Worm (Caenorhabditis elegans): ENCODE results near the gene srz-47.

Gene srz-47

DNA sequence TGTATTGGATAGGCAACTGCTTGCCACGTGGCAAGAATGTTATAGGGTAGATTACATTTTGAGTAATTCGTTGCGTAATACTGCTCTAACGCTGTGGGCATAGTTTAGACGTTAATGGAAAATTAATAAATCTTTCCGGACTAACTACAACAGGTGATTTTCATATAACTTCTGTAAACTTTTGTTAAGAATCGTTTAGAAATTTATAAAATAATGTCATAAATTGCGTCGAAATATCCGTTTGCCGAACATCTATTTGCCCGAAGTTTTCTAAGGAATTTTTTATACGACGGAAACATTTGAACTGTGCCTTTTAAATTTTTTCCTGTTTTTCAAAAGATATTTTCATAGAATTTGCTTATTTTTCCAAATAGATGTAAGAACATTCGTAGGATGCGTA, 34.0 kb upstream of the srz-47 start, which contains the start of gene srh-112:
TSS of gene srh-112 (minus strand) at position 101 of the 400 bp plus-strand sequence.
- no peak for TF ChIP-seq aly-2 (tag; optimal IDR thresholded peaks at IDR 0.05)

DNA sequence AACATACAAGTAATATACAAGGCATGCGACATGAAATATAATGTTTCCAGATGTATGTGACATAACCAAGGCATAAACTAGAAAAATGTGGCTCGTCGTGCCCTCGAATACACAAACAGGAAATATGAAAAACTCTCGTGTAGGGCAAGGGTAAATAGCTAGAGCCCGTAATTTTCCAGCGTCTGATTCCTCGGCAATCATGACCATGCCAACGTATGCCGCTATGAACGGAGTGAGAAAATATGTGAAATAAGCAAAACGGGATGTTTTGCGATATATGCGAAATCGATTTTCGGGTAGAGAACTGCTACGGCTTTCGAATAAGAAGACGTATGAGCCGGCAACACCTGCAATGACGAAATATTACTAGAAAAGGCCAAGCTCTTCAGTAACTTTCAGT, 33.3 kb upstream of the srz-47 start, which contains the start of gene scl-25:
TSS of gene scl-25 (plus strand) at position 301 of the 400 bp plus-strand sequence.
- no peak for TF ChIP-seq gmeb-1 (tag; optimal IDR thresholded peaks at IDR 0.05)
- no peak for TF ChIP-seq nhr-129 (tag; optimal IDR thresholded peaks at IDR 0.05)
- no peak for TF ChIP-seq fos-1 (tag; optimal IDR thresholded peaks at IDR 0.05)
- TF ChIP-seq snpc-4 (tag; optimal IDR thresholded peaks at IDR 0.05) = no peak
- no peak for TF ChIP-seq ztf-1 (GFP tag; conservative IDR thresholded peaks at IDR 0.05)
- no peak for TF ChIP-seq F13H6.1 (tag; optimal IDR thresholded peaks at IDR 0.05)
- TF ChIP-seq nhr-77 (tag; optimal IDR thresholded peaks at IDR 0.05) = no peak
- no peak for TF ChIP-seq nhr-11 (tag; optimal IDR thresholded peaks at IDR 0.05)
- no peak for TF ChIP-seq Y55F3AM.14 (GFP tag; optimal IDR thresholded peaks at IDR 0.05)
- TF ChIP-seq nhr-6 (tag; optimal IDR thresholded peaks at IDR 0.05) = no peak
- TF ChIP-seq R02D3.7 (tag; optimal IDR thresholded peaks at IDR 0.05) = no peak
- no peak for TF ChIP-seq nhr-21 (tag; optimal IDR thresholded peaks at IDR 0.05)
- TF ChIP-seq crh-2 (tag; optimal IDR thresholded peaks at IDR 0.05) = no peak
- TF ChIP-seq egl-27 (tag; optimal IDR thresholded peaks at IDR 0.05) = no peak
- no peak for TF ChIP-seq ZK546.5 (tag; optimal IDR thresholded peaks at IDR 0.05)
- TF ChIP-seq aly-2 (tag; optimal IDR thresholded peaks at IDR 0.05) = no peak
- no peak for TF ChIP-seq nhr-237 (tag; optimal IDR thresholded peaks at IDR 0.05)
- no peak for TF ChIP-seq ceh-82 (tag; optimal IDR thresholded peaks at IDR 0.05)
- TF ChIP-seq ztf-4 (tag; optimal IDR thresholded peaks at IDR 0.05) = no peak
- TF ChIP-seq dmd-4 (tag; optimal IDR thresholded peaks at IDR 0.05) = no peak

DNA sequence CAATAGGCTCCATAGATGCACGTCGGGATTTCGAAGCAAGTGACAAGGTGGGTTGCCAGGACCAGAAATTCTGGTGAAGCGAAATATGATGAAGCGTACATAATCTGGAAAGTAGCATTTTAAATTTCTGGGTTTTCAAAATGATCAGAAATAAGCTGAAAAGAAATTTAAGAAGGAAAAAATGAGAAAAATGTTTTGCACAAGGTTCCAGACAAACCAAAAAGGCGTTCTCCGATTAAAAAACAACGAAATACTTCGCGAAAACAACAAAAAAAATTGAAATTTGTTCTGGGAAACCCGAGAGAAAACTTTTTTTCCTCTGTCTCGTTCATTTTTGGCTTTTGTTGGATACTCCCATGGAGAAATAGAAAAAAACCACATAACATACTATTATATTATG, 31.2 kb upstream of the srz-47 start, which contains the start of gene srh-252:
TSS of gene srh-252 (minus strand) at position 101 of the 400 bp plus-strand sequence.
- TF ChIP-seq lsy-2 (tag; optimal IDR thresholded peaks at IDR 0.05) = no peak
- no peak for TF ChIP-seq zag-1 (tag; optimal IDR thresholded peaks at IDR 0.05)
- TF ChIP-seq nhr-23 (tag; optimal IDR thresholded peaks at IDR 0.05) = no peak
- no peak for TF ChIP-seq nhr-237 (tag; optimal IDR thresholded peaks at IDR 0.05)
- TF ChIP-seq unc-39 (tag; optimal IDR thresholded peaks at IDR 0.05) = no peak
- no peak for TF ChIP-seq nhr-21 (tag; optimal IDR thresholded peaks at IDR 0.05)
- TF ChIP-seq lin-11 (tag; optimal IDR thresholded peaks at IDR 0.05) = no peak
- no peak for TF ChIP-seq mdl-1 (tag; optimal IDR thresholded peaks at IDR 0.05)
- TF ChIP-seq C34F6.9 (tag; optimal IDR thresholded peaks at IDR 0.05) = no peak
- no peak for TF ChIP-seq lin-39 (tag; optimal IDR thresholded peaks at IDR 0.05)
- TF ChIP-seq ztf-1 (GFP tag; conservative IDR thresholded peaks at IDR 0.05) = no peak
- no peak for TF ChIP-seq elt-1 (tag; optimal IDR thresholded peaks at IDR 0.05)
- TF ChIP-seq nhr-10 (tag; optimal IDR thresholded peaks at IDR 0.05) = no peak
- TF ChIP-seq ceh-16 (tag; optimal IDR thresholded peaks at IDR 0.05) = no peak
- TF ChIP-seq nhr-6 (tag; optimal IDR thresholded peaks at IDR 0.05) = no peak
- no peak for TF ChIP-seq sma-9 (GFP tag; optimal IDR thresholded peaks at IDR 0.05)
- no peak for TF ChIP-seq sma-9 (tag; optimal IDR thresholded peaks at IDR 0.05)
- no peak for TF ChIP-seq sma-3 (GFP tag; optimal IDR thresholded peaks at IDR 0.05)
- TF ChIP-seq R02D3.7 (tag; optimal IDR thresholded peaks at IDR 0.05) = no peak
- no peak for TF ChIP-seq ZK546.5 (tag; optimal IDR thresholded peaks at IDR 0.05)

DNA sequence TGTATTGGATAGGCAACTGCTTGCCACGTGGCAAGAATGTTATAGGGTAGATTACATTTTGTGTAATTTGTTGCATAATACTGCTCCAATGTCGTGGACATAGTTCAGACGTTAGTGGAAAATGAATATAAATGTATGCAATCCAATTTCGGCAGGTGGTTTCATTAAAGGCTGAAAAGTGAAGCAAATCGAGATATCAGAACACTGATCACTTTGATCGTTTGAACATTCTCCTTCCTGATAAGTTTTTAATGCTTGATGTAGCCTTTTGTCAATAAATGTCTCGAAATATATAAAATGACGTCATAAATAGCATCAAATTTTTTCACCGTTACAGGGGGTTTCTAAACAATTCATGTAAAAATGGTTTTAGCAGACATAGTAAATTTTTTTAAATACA, 28.2 kb upstream of the srz-47 start, which contains the start of gene srh-109:
TSS of gene srh-109 (minus strand) at position 101 of the 400 bp plus-strand sequence.
- TF ChIP-seq unc-55 (GFP tag; optimal IDR thresholded peaks at IDR 0.05) = no peak
- no peak for TF ChIP-seq sma-9 (GFP tag; optimal IDR thresholded peaks at IDR 0.05)
- TF ChIP-seq sma-9 (tag; optimal IDR thresholded peaks at IDR 0.05) = no peak
- TF ChIP-seq C34F6.9 (tag; optimal IDR thresholded peaks at IDR 0.05) = no peak
- no peak for TF ChIP-seq zag-1 (tag; optimal IDR thresholded peaks at IDR 0.05)
- TF ChIP-seq nhr-11 (tag; optimal IDR thresholded peaks at IDR 0.05) = no peak
- no peak for TF ChIP-seq lin-13 (GFP tag; optimal IDR thresholded peaks at IDR 0.05)
- TF ChIP-seq sma-3 (GFP tag; optimal IDR thresholded peaks at IDR 0.05) = no peak

DNA sequence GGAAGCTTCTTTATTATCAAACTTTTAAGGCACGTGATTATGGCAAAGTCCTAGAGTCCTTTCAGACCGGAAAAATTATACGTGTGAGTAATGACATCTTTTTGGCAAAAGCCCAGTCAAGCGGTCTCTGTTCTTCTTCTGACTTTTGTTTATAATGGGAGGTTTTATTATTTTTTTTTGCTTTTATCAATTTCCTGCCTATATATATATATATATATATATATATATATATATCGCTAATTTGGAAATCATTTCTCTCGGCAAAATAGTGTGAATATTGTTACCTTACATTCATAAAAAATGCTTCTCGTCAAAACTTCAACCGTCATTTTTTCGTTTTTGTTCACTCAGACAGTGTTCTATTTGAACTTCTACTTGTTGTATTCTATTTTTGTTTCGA, 25.6 kb upstream of the srz-47 start, which contains the start of gene srbc-62:
TSS of gene srbc-62 (plus strand) at position 301 of the 400 bp plus-strand sequence.
- TF ChIP-seq lin-11 (tag; optimal IDR thresholded peaks at IDR 0.05) (no peak), nhr-129 (tag; optimal IDR thresholded peaks at IDR 0.05) (no peak), ztf-1 (GFP tag; conservative IDR thresholded peaks at IDR 0.05) (no peak), elt-1 (tag; optimal IDR thresholded peaks at IDR 0.05) (no peak), C34F6.9 (tag; optimal IDR thresholded peaks at IDR 0.05) (no peak), sma-9 (GFP tag; optimal IDR thresholded peaks at IDR 0.05) (no peak), sma-9 (tag; optimal IDR thresholded peaks at IDR 0.05) (no peak), zag-1 (tag; optimal IDR thresholded peaks at IDR 0.05) (no peak), ztf-11 (tag; optimal IDR thresholded peaks at IDR 0.05) (no peak)

All from whole organism, L2 larva.